Worm (Caenorhabditis elegans): ENCODE measurements around the gene F35D11.3.
A peak's percentile ranks its signal among the peaks of the same experiment; 100 is the strongest.

Gene F35D11.3

ce11 chrII:4584313-4584712 lies 23.9 kb upstream of the F35D11.3 start:
- TF ChIP-seq unc-62 (GFP tag; optimal IDR thresholded peaks at IDR 0.05 in 1 of 2) (peak in 1 of 2 experiments; percentile 9), unc-62 (tag; optimal IDR thresholded peaks at IDR 0.05) (no peak), unc-39 (tag; optimal IDR thresholded peaks at IDR 0.05) (no peak)

- TF ChIP-seq skn-1 (tag; optimal IDR thresholded peaks at IDR 0.05) (no peak), mep-1 (tag; optimal IDR thresholded peaks at IDR 0.05) (no peak), mdt-29 (GFP tag; IDR thresholded peaks at IDR 0.05) (no peak), pqm-1 (tag; optimal IDR thresholded peaks at IDR 0.05) (no peak), D1046.2 (GFP tag; IDR thresholded peaks at IDR 0.05) (no peak), ceh-82 (tag; optimal IDR thresholded peaks at IDR 0.05) (no peak)
Observed at ce11 chrII:4585327-4585726, 22.8 kb upstream of the F35D11.3 start.

- TF ChIP-seq nhr-28 (tag; optimal IDR thresholded peaks at IDR 0.05), result no peak
- no peak for TF ChIP-seq madf-5 (GFP tag; IDR thresholded peaks at IDR 0.05)
- TF ChIP-seq aha-1 (tag), result peak; percentile 97
- TF ChIP-seq lsy-2 (tag; optimal IDR thresholded peaks at IDR 0.05), result no peak
- TF ChIP-seq lir-3 (tag; optimal IDR thresholded peaks at IDR 0.05), result no peak
Observed at ce11 chrII:4590086-4590485, 18.1 kb upstream of the F35D11.3 start.

ce11 chrII:4590660-4591059 lies 17.5 kb upstream of the F35D11.3 start:
- no peak for TF ChIP-seq hlh-30 (tag; optimal IDR thresholded peaks at IDR 0.05; ENCODE audit: insufficient read depth)
- TF ChIP-seq mxl-2 (GFP tag; conservative IDR thresholded peaks at IDR 0.05), result no peak
- no peak for TF ChIP-seq spr-1 (tag; optimal IDR thresholded peaks at IDR 0.05)
- TF ChIP-seq zip-11 (GFP tag; IDR thresholded peaks at IDR 0.05), result no peak
- 0 out of 2 replicates have a peak, but pooled peaks have one; percentile 12 for TF ChIP-seq ceh-20 (GFP tag; IDR thresholded peaks at IDR 0.05)
- no peak for TF ChIP-seq lin-29 (GFP tag; IDR thresholded peaks at IDR 0.05)
- TF ChIP-seq zfp-2 (tag; optimal IDR thresholded peaks at IDR 0.05), result no peak
- TF ChIP-seq lin-38 (GFP tag; IDR thresholded peaks at IDR 0.05), result peak; percentile 12; the same call in 1 of the 2 replicates
- TF ChIP-seq nhr-25 (tag; optimal IDR thresholded peaks at IDR 0.05; ENCODE audit: borderline replicate concordance, insufficient read depth), result no peak
- TF ChIP-seq pha-4 (GFP tag; IDR thresholded peaks at IDR 0.05), result peak; percentile 43; the same call in 1 of the 2 replicates
- TF ChIP-seq pha-4 (tag; optimal IDR thresholded peaks at IDR 0.05), result no peak

ce11 chrII:4597441-4597840 lies 10.7 kb upstream of the F35D11.3 start:
- peak; percentile 3 for TF ChIP-seq hlh-11 (tag; optimal IDR thresholded peaks at IDR 0.05)
- peak; percentile 18 for TF ChIP-seq pqm-1 (tag; optimal IDR thresholded peaks at IDR 0.05)
- no peak for TF ChIP-seq ztf-11 (tag; optimal IDR thresholded peaks at IDR 0.05)
- TF ChIP-seq madf-5 (GFP tag; IDR thresholded peaks at IDR 0.05), result no peak
- peak; percentile 57 for TF ChIP-seq nhr-28 (tag; optimal IDR thresholded peaks at IDR 0.05)
- TF ChIP-seq F26F4.8 (GFP tag; conservative IDR thresholded peaks at IDR 0.05), result no peak
- TF ChIP-seq php-3 (GFP tag; IDR thresholded peaks at IDR 0.05), result peak; percentile 70
- no peak for TF ChIP-seq ceh-82 (tag; optimal IDR thresholded peaks at IDR 0.05)
- TF ChIP-seq daf-16 (GFP tag; optimal IDR thresholded peaks at IDR 0.05), result no peak
- TF ChIP-seq daf-16 (tag; optimal IDR thresholded peaks at IDR 0.05), result peak; percentile 24
- TF ChIP-seq dmd-6 (GFP tag; IDR thresholded peaks at IDR 0.05), result peak; percentile 26; the same call in 1 of the 2 replicates

ce11 chrII:4598815-4599214 lies 9.4 kb upstream of the F35D11.3 start:
- TF ChIP-seq daf-16 (GFP tag; optimal IDR thresholded peaks at IDR 0.05) (no peak), daf-16 (tag; optimal IDR thresholded peaks at IDR 0.05) (peak; percentile 76), hlh-11 (tag; optimal IDR thresholded peaks at IDR 0.05) (peak; percentile 54), F10B5.3 (tag; optimal IDR thresholded peaks at IDR 0.05) (no peak), dpl-1 (GFP tag; optimal IDR thresholded peaks at IDR 0.05) (no peak), lin-1 (GFP tag; IDR thresholded peaks at IDR 0.05) (0 out of 2 replicates have a peak, but pooled peaks have one; percentile 10), nhr-102 (tag; optimal IDR thresholded peaks at IDR 0.05) (no peak), ceh-28 (tag; optimal IDR thresholded peaks at IDR 0.05) (no peak), nhr-28 (tag; optimal IDR thresholded peaks at IDR 0.05) (peak; percentile 91), pqm-1 (tag; optimal IDR thresholded peaks at IDR 0.05) (peak; percentile 93), php-3 (GFP tag; IDR thresholded peaks at IDR 0.05) (0 out of 2 replicates have a peak, but pooled peaks have one; percentile 24), mxl-2 (GFP tag; conservative IDR thresholded peaks at IDR 0.05) (no peak), ZK546.5 (tag; optimal IDR thresholded peaks at IDR 0.05) (no peak), nhr-237 (tag; optimal IDR thresholded peaks at IDR 0.05) (no peak), T26A8.4 (GFP tag; IDR thresholded peaks at IDR 0.05) (no peak), lin-38 (GFP tag; IDR thresholded peaks at IDR 0.05) (no peak), F26F4.8 (GFP tag; conservative IDR thresholded peaks at IDR 0.05) (no peak), ceh-44 (GFP tag; IDR thresholded peaks at IDR 0.05) (no peak), lin-29 (GFP tag; IDR thresholded peaks at IDR 0.05) (no peak), nhr-41 (GFP tag; IDR thresholded peaks at IDR 0.05) (peak; percentile 50; the same call in 1 of the 2 replicates)
